Worm (Caenorhabditis elegans): Measurements from ENCODE around the gene srg-46.

srg-46 gene

ce11 chrV:13339633-13340290, 23.8 kb upstream of the srg-46 start, which contains the start of the genes str-4 and lgc-48:
Gene str-4 (minus strand): TSS chrV:13339733.
Gene lgc-48 (plus strand): TSS chrV:13340240.
- no peak for TF ChIP-seq mbf-1 (tag; optimal IDR thresholded peaks at IDR 0.05)
- no peak for TF ChIP-seq unc-55 (GFP tag; optimal IDR thresholded peaks at IDR 0.05)
- TF ChIP-seq mdl-1 (tag; optimal IDR thresholded peaks at IDR 0.05), result no peak
- no peak for TF ChIP-seq Y55F3AM.14 (GFP tag; optimal IDR thresholded peaks at IDR 0.05)
- TF ChIP-seq nhr-21 (tag; optimal IDR thresholded peaks at IDR 0.05), result no peak
- TF ChIP-seq nhr-237 (tag; optimal IDR thresholded peaks at IDR 0.05), result no peak
- TF ChIP-seq elt-3 (tag; optimal IDR thresholded peaks at IDR 0.05), result no peak
- no peak for TF ChIP-seq dmd-4 (tag; optimal IDR thresholded peaks at IDR 0.05)
- TF ChIP-seq lsy-2 (tag; optimal IDR thresholded peaks at IDR 0.05), result no peak
- TF ChIP-seq unc-39 (tag; optimal IDR thresholded peaks at IDR 0.05), result no peak
- TF ChIP-seq gmeb-1 (tag; optimal IDR thresholded peaks at IDR 0.05), result no peak
- TF ChIP-seq lin-11 (tag; optimal IDR thresholded peaks at IDR 0.05), result no peak
- no peak for TF ChIP-seq nhr-10 (tag; optimal IDR thresholded peaks at IDR 0.05)
- TF ChIP-seq F13H6.1 (tag; optimal IDR thresholded peaks at IDR 0.05), result no peak
- TF ChIP-seq skn-1 (tag; optimal IDR thresholded peaks at IDR 0.05), result no peak
- TF ChIP-seq sma-9 (GFP tag; optimal IDR thresholded peaks at IDR 0.05), result no peak
- no peak for TF ChIP-seq sma-9 (tag; optimal IDR thresholded peaks at IDR 0.05)
- TF ChIP-seq blmp-1 (tag; optimal IDR thresholded peaks at IDR 0.05; ENCODE audit: insufficient read depth), result no peak
- no peak for TF ChIP-seq crh-2 (tag; optimal IDR thresholded peaks at IDR 0.05)
- TF ChIP-seq sem-4 (tag; optimal IDR thresholded peaks at IDR 0.05), result no peak
- TF ChIP-seq zag-1 (tag; optimal IDR thresholded peaks at IDR 0.05), result no peak

- TF ChIP-seq skn-1 (tag; optimal IDR thresholded peaks at IDR 0.05), result no peak
- no peak for TF ChIP-seq aly-2 (tag; optimal IDR thresholded peaks at IDR 0.05)
- TF ChIP-seq F13H6.1 (tag; optimal IDR thresholded peaks at IDR 0.05), result no peak
- no peak for TF ChIP-seq zag-1 (tag; optimal IDR thresholded peaks at IDR 0.05)
Observed at ce11 chrV:13342235-13342634, 21.3 kb upstream of the srg-46 start.

ce11 chrV:13345867-13346328, 17.6 kb upstream of the srg-46 start, which contains the start of gene twk-43:
Gene twk-43 (plus strand): TSS chrV:13346278.
- TF ChIP-seq mab-5 (tag; optimal IDR thresholded peaks at IDR 0.05), result peak; percentile 75
- peak; percentile 19 for TF ChIP-seq F13H6.1 (tag; optimal IDR thresholded peaks at IDR 0.05)
- no peak for TF ChIP-seq zag-1 (tag; optimal IDR thresholded peaks at IDR 0.05)
- no peak for TF ChIP-seq ama-1 (optimal IDR thresholded peaks at IDR 0.05)
- TF ChIP-seq sma-9 (GFP tag; optimal IDR thresholded peaks at IDR 0.05), result peak; percentile 13
- TF ChIP-seq sma-9 (tag; optimal IDR thresholded peaks at IDR 0.05), result no peak
- no peak for TF ChIP-seq aly-2 (tag; optimal IDR thresholded peaks at IDR 0.05)
- peak; percentile 54 for TF ChIP-seq sem-4 (tag; optimal IDR thresholded peaks at IDR 0.05)

ce11 chrV:13350302-13350701, 13.2 kb upstream of the srg-46 start:
- TF ChIP-seq mbf-1 (tag; optimal IDR thresholded peaks at IDR 0.05), result no peak

ce11 chrV:13351773-13352172, 11.7 kb upstream of the srg-46 start:
- peak; percentile 91 for TF ChIP-seq mab-5 (tag; optimal IDR thresholded peaks at IDR 0.05)
- peak; percentile 66 for TF ChIP-seq unc-55 (GFP tag; optimal IDR thresholded peaks at IDR 0.05)
- TF ChIP-seq lsy-2 (tag; optimal IDR thresholded peaks at IDR 0.05), result peak in 1 of 2 experiments; percentile 22
- peak; percentile 18 for TF ChIP-seq egl-27 (tag; optimal IDR thresholded peaks at IDR 0.05)
- TF ChIP-seq gmeb-1 (tag; optimal IDR thresholded peaks at IDR 0.05), result no peak
- peak; percentile 7 for TF ChIP-seq sma-9 (GFP tag; optimal IDR thresholded peaks at IDR 0.05)
- no peak for TF ChIP-seq sma-9 (tag; optimal IDR thresholded peaks at IDR 0.05)
- TF ChIP-seq alr-1 (tag; optimal IDR thresholded peaks at IDR 0.05), result no peak
- TF ChIP-seq unc-62 (GFP tag; optimal IDR thresholded peaks at IDR 0.05), result peak; percentile 58
- TF ChIP-seq lin-39 (tag; optimal IDR thresholded peaks at IDR 0.05), result peak; percentile 33
- no peak for TF ChIP-seq nhr-129 (tag; optimal IDR thresholded peaks at IDR 0.05)

ce11 chrV:13352415-13352814, 11.1 kb upstream of the srg-46 start:
- TF ChIP-seq lin-39 (tag; optimal IDR thresholded peaks at IDR 0.05) (no peak), ZK546.5 (tag; optimal IDR thresholded peaks at IDR 0.05) (no peak), mab-5 (tag; optimal IDR thresholded peaks at IDR 0.05) (peak; percentile 60)
